Fruit fly (Drosophila melanogaster) whole organism, embryonic: ENCODE results near the gene wdn.

Experiments
- B-H2 ChIP-seq: fragments of 200-800 bp; sonication (Bioruptor generic); optimal IDR thresholded peaks from 2 replicates; lab custom pipeline; 2018; ENCODE audit warnings: missing biosample characterization, mild to moderate bottlenecking, missing genetic modification characterization
- CG11723 ChIP-seq: fragments of 200-800 bp; sonication (Bioruptor generic); optimal IDR thresholded peaks from 2 replicates; lab custom pipeline; 2017; ENCODE audit warnings: missing biosample characterization, mild to moderate bottlenecking, missing genetic modification characterization
- CG13287 ChIP-seq: fragments of 200-800 bp; sonication (Bioruptor generic); IDR thresholded peaks from 2 replicates; pipeline ENCODE4 v1.3.6; 2022; ENCODE audit warnings: missing biosample characterization, missing genetic modification characterization; ENCODE audit not compliant: partially characterized antibody
- CG13424 ChIP-seq: fragments of 200-800 bp; sonication (Bioruptor generic); optimal IDR thresholded peaks from 2 replicates; lab custom pipeline; 2019; ENCODE audit warnings: missing biosample characterization, mild to moderate bottlenecking, missing genetic modification characterization, moderate library complexity
- CG14667 ChIP-seq: fragments of 200-800 bp; sonication (Bioruptor generic); IDR thresholded peaks from 2 replicates; pipeline ENCODE4 v1.3.6; 2022; ENCODE audit warnings: missing biosample characterization, missing genetic modification characterization
- CG15269 ChIP-seq: fragments of 200-800 bp; sonication (Bioruptor generic); optimal IDR thresholded peaks from 2 replicates; lab custom pipeline; 2018; ENCODE audit warnings: missing biosample characterization, mild to moderate bottlenecking, missing genetic modification characterization, moderate library complexity
- CG15514 ChIP-seq: fragments of 200-800 bp; sonication (Bioruptor generic); optimal IDR thresholded peaks from 3 replicates; lab custom pipeline; 2017; ENCODE audit warnings: missing biosample characterization, missing genetic modification characterization, mild to moderate bottlenecking, moderate library complexity, missing genetic modification reagents
- CG17359 ChIP-seq: fragments of 200-800 bp; sonication (Bioruptor generic); optimal IDR thresholded peaks from 3 replicates; lab custom pipeline; 2018; ENCODE audit warnings: missing biosample characterization, mild to moderate bottlenecking, missing genetic modification characterization, moderate library complexity
- CG18476 ChIP-seq: fragments of 200-800 bp; sonication (Bioruptor generic); optimal IDR thresholded peaks from 2 replicates; lab custom pipeline; 2016; ENCODE audit warnings: missing biosample characterization, mild to moderate bottlenecking, missing genetic modification characterization
- CG3838 ChIP-seq: fragments of 200-800 bp; sonication (Bioruptor generic); optimal IDR thresholded peaks from 3 replicates; lab custom pipeline; 2016; ENCODE audit warnings: missing biosample characterization, missing genetic modification characterization
- CG4328 ChIP-seq: fragments of 200-800 bp; sonication (Bioruptor generic); optimal IDR thresholded peaks from 3 replicates; lab custom pipeline; 2017; ENCODE audit warnings: missing biosample characterization, missing genetic modification reagents, missing genetic modification characterization
- CG4424 ChIP-seq: fragments of 200-800 bp; sonication (Bioruptor generic); optimal IDR thresholded peaks from 3 replicates; lab custom pipeline; 2016; ENCODE audit warnings: missing biosample characterization, missing genetic modification characterization
- CG4617 ChIP-seq: fragments of 200-800 bp; sonication (Bioruptor generic); optimal IDR thresholded peaks from 3 replicates; lab custom pipeline; 2016; ENCODE audit warnings: missing biosample characterization, missing genetic modification characterization, borderline replicate concordance
- CG6175 ChIP-seq: fragments of 200-800 bp; sonication (Bioruptor generic); IDR thresholded peaks from 3 replicates; pipeline ENCODE4 v1.3.6; 2022; ENCODE audit warnings: missing biosample characterization, missing genetic modification characterization
- CG6854 ChIP-seq: fragments of 200-800 bp; sonication (Bioruptor generic); optimal IDR thresholded peaks from 3 replicates; lab custom pipeline; 2017; ENCODE audit warnings: missing biosample characterization, mild to moderate bottlenecking, missing genetic modification characterization
- CG8388 ChIP-seq: fragments of 200-800 bp; sonication (Bioruptor generic); optimal IDR thresholded peaks from 2 replicates; lab custom pipeline; 2019; ENCODE audit warnings: missing biosample characterization, mild to moderate bottlenecking, missing genetic modification characterization, moderate library complexity
- CG8478 ChIP-seq: fragments of >200 bp; optimal IDR thresholded peaks from 2 replicates; lab custom pipeline; 2018
- CG9817 ChIP-seq: fragments of 200-800 bp; sonication (Bioruptor generic); optimal IDR thresholded peaks from 2 replicates; lab custom pipeline; 2018; ENCODE audit warnings: missing biosample characterization, mild to moderate bottlenecking, missing genetic modification characterization, moderate library complexity
- CTCF ChIP-seq: fragments of 200-800 bp; sonication (Bioruptor generic); optimal IDR thresholded peaks from 2 replicates; lab custom pipeline; 2017; ENCODE audit warnings: missing biosample characterization, mild to moderate bottlenecking, missing genetic modification characterization, moderate library complexity
- Deaf1 ChIP-seq: fragments of 200-800 bp; optimal IDR thresholded peaks from 3 replicates; lab custom pipeline; 2019; ENCODE audit warnings: missing biosample characterization, mild to moderate bottlenecking, missing genetic modification characterization, moderate library complexity
- Dfd ChIP-seq, 2 experiments: fragments of >200 bp; optimal IDR thresholded peaks; 2 replicates each; lab custom pipeline; 2017; ENCODE audit warnings: missing biosample characterization in 2 of 2, missing genetic modification characterization in 2 of 2
- Ets65A ChIP-seq: fragments of 200-800 bp; sonication (Bioruptor generic); peaks from one replicate; lab custom pipeline; 2016; ENCODE audit warnings: missing biosample characterization, missing genetic modification characterization
- Fer3 ChIP-seq: fragments of 200-800 bp; sonication (Bioruptor generic); optimal IDR thresholded peaks from 2 replicates; lab custom pipeline; 2018; ENCODE audit warnings: missing biosample characterization, mild to moderate bottlenecking, missing genetic modification characterization, moderate library complexity
- HLH54F ChIP-seq: fragments of 200-800 bp; sonication (Bioruptor generic); optimal IDR thresholded peaks from 3 replicates; lab custom pipeline; 2016; ENCODE audit warnings: missing biosample characterization, missing genetic modification characterization
- Med ChIP-seq: fragments of 200-800 bp; sonication (Bioruptor generic); peaks from one replicate; lab custom pipeline; 2016; ENCODE audit warnings: missing biosample characterization, missing genetic modification characterization, mild to moderate bottlenecking, inconsistent platforms, moderate library complexity
- Meics ChIP-seq: fragments of 200-800 bp; sonication (Bioruptor generic); optimal IDR thresholded peaks from 2 replicates; lab custom pipeline; 2017; ENCODE audit warnings: missing biosample characterization, mild to moderate bottlenecking, missing genetic modification characterization
- Mrtf ChIP-seq: fragments of 200-800 bp; sonication (Bioruptor generic); IDR thresholded peaks from 3 replicates; pipeline ENCODE4 v1.3.6; 2022; ENCODE audit warnings: missing biosample characterization, missing genetic modification characterization
- NK7.1 ChIP-seq: fragments of 200-800 bp; sonication (Bioruptor generic); optimal IDR thresholded peaks from 3 replicates; lab custom pipeline; 2016; ENCODE audit warnings: missing biosample characterization, missing genetic modification characterization
- Optix ChIP-seq: fragments of 200-800 bp; sonication (Bioruptor generic); IDR thresholded peaks from 3 replicates; pipeline ENCODE4 v1.3.6; 2022; ENCODE audit warnings: missing biosample characterization, missing genetic modification characterization
- Rfx ChIP-seq: fragments of 200-800 bp; sonication (Bioruptor generic); IDR thresholded peaks from 2 replicates; pipeline ENCODE4 v1.3.6; 2022; ENCODE audit warnings: missing biosample characterization, missing genetic modification characterization
- Sox102F ChIP-seq: fragments of 200-800 bp; sonication (Bioruptor generic); optimal IDR thresholded peaks from 2 replicates; lab custom pipeline; 2018; ENCODE audit warnings: missing biosample characterization, mild to moderate bottlenecking, missing genetic modification characterization, moderate library complexity
- Stat92E ChIP-seq, 3 experiments: fragments of >200 bp in 2 of 3; fragments of 200-800 bp in 1 of 3; sonication (Bioruptor generic) in 1 of 3; optimal IDR thresholded peaks; 2 replicates each; lab custom pipeline; 2017 to 2019; ENCODE audit warnings: missing biosample characterization in 3 of 3, missing genetic modification characterization in 3 of 3, mild to moderate bottlenecking in 1 of 3, moderate library complexity in 1 of 3
- Xbp1 ChIP-seq: fragments of 200-800 bp; sonication (Bioruptor generic); optimal IDR thresholded peaks from 3 replicates; lab custom pipeline; 2016; ENCODE audit warnings: missing biosample characterization, mild to moderate bottlenecking, missing genetic modification characterization
- Xrp1 ChIP-seq: fragments of 200-800 bp; sonication (Bioruptor generic); IDR thresholded peaks from 2 replicates; pipeline ENCODE4 v1.3.6; 2022; ENCODE audit warnings: missing biosample characterization, missing genetic modification characterization
- chinmo ChIP-seq: fragments of 200-800 bp; sonication (Bioruptor generic); IDR thresholded peaks from 4 replicates; pipeline ENCODE4 v1.3.6; 2022; ENCODE audit warnings: missing biosample characterization, missing genetic modification characterization; ENCODE audit not compliant: partially characterized antibody
- dan ChIP-seq: fragments of 200-800 bp; sonication (Bioruptor generic); IDR thresholded peaks from 2 replicates; pipeline ENCODE4 v1.3.6; 2022; ENCODE audit warnings: missing biosample characterization, missing genetic modification characterization
- ems ChIP-seq: fragments of 200-800 bp; sonication (Bioruptor generic); optimal IDR thresholded peaks from 3 replicates; lab custom pipeline; 2016; ENCODE audit warnings: missing biosample characterization, missing genetic modification characterization
- gsb ChIP-seq: fragments of 200-800 bp; sonication (Bioruptor generic); IDR thresholded peaks from 2 replicates; pipeline ENCODE4 v1.3.6; 2022; ENCODE audit warnings: missing biosample characterization, missing genetic modification characterization
- insv ChIP-seq, 2 experiments: fragments of 200-800 bp; sonication (Bioruptor generic); optimal IDR thresholded peaks; 3 replicates each; lab custom pipeline; 2016 to 2018; ENCODE audit warnings: missing biosample characterization in 2 of 2, missing genetic modification characterization in 2 of 2
- lilli ChIP-seq: fragments of 200-800 bp; sonication (Bioruptor generic); optimal IDR thresholded peaks from 3 replicates; lab custom pipeline; 2016; ENCODE audit warnings: missing biosample characterization, missing genetic modification characterization
- onecut ChIP-seq: fragments of 200-800 bp; sonication (Bioruptor generic); IDR thresholded peaks from 2 replicates; pipeline ENCODE4 v1.3.6; 2022; ENCODE audit warnings: missing biosample characterization, missing genetic modification characterization
- org-1 ChIP-seq: fragments of 200-800 bp; sonication (Bioruptor generic); optimal IDR thresholded peaks from 2 replicates; lab custom pipeline; 2017; ENCODE audit warnings: missing biosample characterization, missing genetic modification characterization
- pan ChIP-seq, 4 experiments: fragments of >200 bp in 3 of 4; fragments of 200-800 bp in 1 of 4; sonication (Bioruptor generic) in 1 of 4; optimal IDR thresholded peaks in 3 of 4; IDR thresholded peaks in 1 of 4; 2 replicates each; pipeline versions ENCODE4 v1.3.6 to Lab custom; 2017 to 2022; ENCODE audit warnings: missing biosample characterization in 2 of 4, missing genetic modification characterization in 2 of 4, mixed read lengths in 1 of 4
- pzg ChIP-seq: fragments of 200-800 bp; sonication (Bioruptor generic); optimal IDR thresholded peaks from 3 replicates; lab custom pipeline; 2018; ENCODE audit warnings: missing biosample characterization, mild to moderate bottlenecking, missing genetic modification characterization, moderate library complexity
- ranshi ChIP-seq: fragments of 200-800 bp; sonication (Bioruptor generic); IDR thresholded peaks from 2 replicates; pipeline ENCODE4 v1.3.6; 2022; ENCODE audit warnings: missing biosample characterization, missing genetic modification characterization
- sens-2 ChIP-seq: fragments of 200-800 bp; sonication (Bioruptor generic); IDR thresholded peaks from 2 replicates; pipeline ENCODE4 v1.3.6; 2022; ENCODE audit warnings: missing biosample characterization, missing genetic modification characterization
- seq ChIP-seq: fragments of 200-800 bp; sonication (Bioruptor generic); IDR thresholded peaks from 2 replicates; pipeline ENCODE4 v1.3.6; 2022; ENCODE audit warnings: missing biosample characterization, missing genetic modification characterization
- sisA ChIP-seq: fragments of 200-800 bp; sonication (Bioruptor generic); IDR thresholded peaks from 2 replicates; pipeline ENCODE4 v1.3.6; 2022; ENCODE audit warnings: missing biosample characterization, missing genetic modification characterization
- slbo ChIP-seq: fragments of 200-800 bp; sonication (Bioruptor generic); IDR thresholded peaks from 2 replicates; pipeline ENCODE4 v1.3.6; 2022; ENCODE audit warnings: missing biosample characterization, missing genetic modification characterization
- ssp ChIP-seq: fragments of 200-800 bp; sonication (Bioruptor generic); IDR thresholded peaks from 2 replicates; pipeline ENCODE4 v1.3.6; 2022; ENCODE audit warnings: missing biosample characterization, missing genetic modification characterization

Gene wdn

DNA sequence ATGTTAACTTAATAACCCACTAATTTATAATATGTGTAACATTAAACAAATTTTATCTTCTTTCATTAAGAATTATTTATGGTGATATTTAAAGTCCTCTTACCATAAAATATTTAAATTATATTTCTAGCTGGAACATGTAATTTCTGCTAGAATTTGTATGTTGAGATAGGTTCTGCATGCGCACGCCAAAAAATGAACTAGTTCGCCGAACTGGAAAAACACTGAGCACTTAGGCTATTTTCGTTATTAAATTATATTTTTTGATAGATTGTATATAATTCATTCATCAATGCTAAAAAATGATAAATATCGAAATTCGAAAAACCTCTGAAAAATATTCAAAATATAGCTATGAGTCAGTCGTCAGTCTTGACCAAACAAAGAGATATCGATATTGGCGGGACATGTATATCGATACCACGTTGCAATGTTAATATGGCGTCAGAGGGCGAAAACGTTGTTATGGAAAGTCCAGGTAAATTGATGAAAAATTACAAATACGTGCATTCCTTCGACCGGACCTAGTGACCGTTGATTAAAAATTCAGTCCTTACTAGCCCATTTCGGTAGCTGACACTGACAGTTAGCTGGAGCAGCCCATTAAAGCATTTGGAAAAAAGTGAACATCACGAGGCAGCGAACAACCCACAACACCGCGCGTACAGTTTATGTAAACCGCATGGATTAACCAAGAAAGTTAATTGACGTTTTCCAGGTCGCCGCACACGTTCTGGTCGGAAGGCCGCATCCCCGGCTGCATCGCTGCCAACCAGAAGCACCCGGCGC, 734 bp upstream of the wdn start, which contains the start of gene Prp39 (continued):
- TF ChIP-seq lilli (GFP tag; lab: Kevin White, UChicago) (peak; percentile 51), CG17359 (tag; lab: Kevin White, UChicago) (no peak), CG9817 (no peak), CG8388 (peak; percentile 10), pan (optimal IDR thresholded peaks at IDR 0.05; lab: Kevin White, UChicago) (no peak), pan (GFP tag; optimal IDR thresholded peaks at IDR 0.05 in 1 of 2, IDR thresholded peaks at IDR 0.05 in 1 of 2) (peak in 1 of 2 experiments; percentile 55), Stat92E (GFP tag; optimal IDR thresholded peaks at IDR 0.05; lab: Kevin White, UChicago) (no peak), Fer3 (peak; percentile 15), Deaf1 (tag; lab: Kevin White, UChicago) (no peak), Med (GFP tag; lab: Kevin White, UChicago) (peak; percentile 84), CG15514 (GFP tag; lab: Kevin White, UChicago) (peak; percentile 98), sisA (GFP tag; lab: Robert Waterston, UW) (peak; percentile 22; the same call in 1 of the 2 replicates), B-H2 (GFP tag; lab: Kevin White, UChicago) (no peak), onecut (no peak), CG11723 (no peak), Xrp1 (GFP tag; lab: Robert Waterston, UW) (peak; percentile 54; the same call in 1 of the 2 replicates), pzg (GFP tag; lab: Kevin White, UChicago) (peak; percentile 51), ssp (GFP tag; lab: Robert Waterston, UW) (no peak), Sox102F (no peak), ranshi (GFP tag; lab: Robert Waterston, UW) (peak; percentile 43; the same call in 1 of the 2 replicates), CG15269 (tag; lab: Kevin White, UChicago) (no peak), CG13424 (tag; lab: Kevin White, UChicago) (peak; percentile 34), CG4328 (GFP tag; lab: Kevin White, UChicago) (no peak), CG4424 (GFP tag; lab: Kevin White, UChicago) (peak; percentile 40), HLH54F (GFP tag; lab: Kevin White, UChicago) (no peak), org-1 (no peak), Mrtf (no peak), CG8478 (lab: Kevin White, UChicago) (no peak), dan (GFP tag; lab: Robert Waterston, UW) (no peak), Xbp1 (GFP tag; lab: Kevin White, UChicago) (peak; percentile 41), Rfx (GFP tag; lab: Robert Waterston, UW) (peak; percentile 62), CG14667 (GFP tag; lab: Robert Waterston, UW) (peak; percentile 38), gsb (GFP tag; lab: Robert Waterston, UW) (no peak), ems (GFP tag; lab: Kevin White, UChicago) (no peak), CG4617 (GFP tag; lab: Kevin White, UChicago) (peak; percentile 50), CG13287 (GFP tag; lab: Robert Waterston, UW) (peak; percentile 86), CG6175 (GFP tag; lab: Robert Waterston, UW) (no peak), Meics (no peak), slbo (GFP tag; lab: Robert Waterston, UW) (peak; percentile 72), CG3838 (GFP tag; lab: Kevin White, UChicago) (no peak), insv (GFP tag; optimal IDR thresholded peaks at IDR 0.05; lab: Kevin White, UChicago) (no peak), chinmo (GFP tag; lab: Robert Waterston, UW) (0 out of 4 replicates have a peak, but pooled peaks have one; percentile 50), NK7.1 (no peak), Dfd (GFP tag; optimal IDR thresholded peaks at IDR 0.05; lab: Kevin White, UChicago) (no peak), seq (no peak), Optix (GFP tag; lab: Robert Waterston, UW) (no peak), CG6854 (GFP tag; lab: Kevin White, UChicago) (no peak), sens-2 (GFP tag; lab: Robert Waterston, UW) (no peak), Ets65A (GFP tag; lab: Kevin White, UChicago) (peak; percentile 84), CTCF (no peak), CG18476 (GFP tag; lab: Kevin White, UChicago) (no peak)
